Worm (Caenorhabditis elegans) whole organism, young adult: ENCODE data around the gene map-2.
A peak's percentile ranks its signal among the peaks of the same experiment; 100 is the strongest.

ENCODE experiments used
- B0019.2 ChIP-seq: fragments of 200-800 bp; sonication (Bioruptor generic); conservative IDR thresholded peaks from 2 replicates; pipeline ENCODE4 v1.3.6; 2022; ENCODE audit warnings: missing genetic modification reagents, missing genetic modification characterization, missing compliant biosample characterization
- B0035.1 ChIP-seq: sonication (generic microtip); optimal IDR thresholded peaks from 2 replicates; lab custom pipeline; 2016; ENCODE audit warnings: missing genetic modification characterization, mild to moderate bottlenecking, missing compliant biosample characterization, missing genotype, missing genetic modification reagents
- C06A6.2 ChIP-seq: fragments of 200-800 bp; sonication (Bioruptor generic); conservative IDR thresholded peaks from 2 replicates; pipeline ENCODE4 v1.3.6; 2022; ENCODE audit warnings: missing genetic modification characterization, missing compliant biosample characterization
- F10E7.11 ChIP-seq: sonication (generic microtip); optimal IDR thresholded peaks from 2 replicates; lab custom pipeline; 2017; ENCODE audit warnings: mild to moderate bottlenecking, missing genetic modification characterization, moderate library complexity, missing compliant biosample characterization
- F23B12.7 ChIP-seq: sonication (generic microtip); optimal IDR thresholded peaks from 2 replicates; lab custom pipeline; 2017; ENCODE audit warnings: missing genetic modification characterization, mild to moderate bottlenecking, missing compliant biosample characterization, antibody characterized with exemption, moderate library complexity; ENCODE audit not compliant: insufficient read depth
- F49E8.2 ChIP-seq: sonication (generic microtip); optimal IDR thresholded peaks from 3 replicates; lab custom pipeline; 2017; ENCODE audit warnings: missing genetic modification characterization, mild to moderate bottlenecking, missing compliant biosample characterization, antibody characterized with exemption, moderate library complexity; ENCODE audit not compliant: insufficient read depth
- F52B5.7 ChIP-seq: sonication (generic microtip); optimal IDR thresholded peaks from 2 replicates; lab custom pipeline; 2016; ENCODE audit warnings: mild to moderate bottlenecking, missing genetic modification characterization, missing compliant biosample characterization
- K11D2.4 ChIP-seq: fragments of 200-800 bp; sonication (Bioruptor generic); IDR thresholded peaks from 2 replicates; pipeline ENCODE4 v1.3.6; 2022; ENCODE audit warnings: missing genetic modification reagents, missing genetic modification characterization, missing compliant biosample characterization
- K12H6.12 ChIP-seq: fragments of 200-800 bp; sonication (Bioruptor generic); optimal IDR thresholded peaks from 2 replicates; lab custom pipeline; 2018; ENCODE audit warnings: mild to moderate bottlenecking, missing genetic modification characterization, missing compliant biosample characterization
- Y53F4B.3 ChIP-seq: fragments of 200-800 bp; sonication (Bioruptor generic); IDR thresholded peaks from 2 replicates; pipeline ENCODE4 v1.3.6; 2022; ENCODE audit warnings: missing genetic modification reagents, missing genetic modification characterization, missing compliant biosample characterization
- Y53G8AR.9 ChIP-seq: fragments of 200-800 bp; sonication (Bioruptor generic); conservative IDR thresholded peaks from 2 replicates; pipeline ENCODE4 v1.3.6; 2022; ENCODE audit warnings: missing genetic modification reagents, missing genetic modification characterization, missing compliant biosample characterization
- Y56A3A.18 ChIP-seq: fragments of 200-800 bp; sonication (Bioruptor generic); IDR thresholded peaks from 2 replicates; pipeline ENCODE4 v1.3.6; 2022; ENCODE audit warnings: missing genetic modification reagents, missing genetic modification characterization, missing compliant biosample characterization
- attf-6 ChIP-seq: fragments of 200-800 bp; sonication (Bioruptor generic); IDR thresholded peaks from 2 replicates; pipeline ENCODE4 v1.3.6; 2022; ENCODE audit warnings: missing genetic modification reagents, missing genetic modification characterization, missing compliant biosample characterization
- ceh-100 ChIP-seq: fragments of 200-800 bp; sonication (Bioruptor generic); IDR thresholded peaks from 2 replicates; pipeline ENCODE4 v1.3.6; 2022; ENCODE audit warnings: missing genetic modification reagents, missing genetic modification characterization, missing compliant biosample characterization
- ceh-91 ChIP-seq: fragments of 200-800 bp; sonication (Bioruptor generic); IDR thresholded peaks from 2 replicates; pipeline ENCODE4 v1.3.6; 2022; ENCODE audit warnings: missing genetic modification reagents, missing genetic modification characterization, missing compliant biosample characterization
- chd-7 ChIP-seq: sonication (generic microtip); optimal IDR thresholded peaks from 2 replicates; lab custom pipeline; 2016; ENCODE audit warnings: mild to moderate bottlenecking, missing genetic modification characterization, moderate library complexity, missing compliant biosample characterization
- die-1 ChIP-seq: sonication (generic microtip); optimal IDR thresholded peaks from 2 replicates; lab custom pipeline; 2016; ENCODE audit warnings: missing genotype, mild to moderate bottlenecking, missing genetic modification characterization, missing compliant biosample characterization
- dox-1 ChIP-seq: fragments of 200-800 bp; sonication (Bioruptor generic); IDR thresholded peaks from 2 replicates; pipeline ENCODE4 v1.3.6; 2022; ENCODE audit warnings: missing genetic modification reagents, missing genetic modification characterization, missing compliant biosample characterization
- egl-18 ChIP-seq: fragments of 200-800 bp; sonication (Bioruptor generic); IDR thresholded peaks from 2 replicates; pipeline ENCODE4 v1.3.6; 2022; ENCODE audit warnings: missing genetic modification reagents, missing genetic modification characterization, missing compliant biosample characterization
- him-1 ChIP-seq: sonication (generic microtip); optimal IDR thresholded peaks from 2 replicates; lab custom pipeline; 2016; ENCODE audit warnings: missing genotype, missing genetic modification reagents, missing genetic modification characterization, missing compliant biosample characterization
- hmg-1.2 ChIP-seq: fragments of 200-800 bp; sonication (Bioruptor generic); IDR thresholded peaks from 2 replicates; pipeline ENCODE4 v1.3.6; 2022; ENCODE audit warnings: missing genetic modification reagents, missing genetic modification characterization, missing compliant biosample characterization
- hsf-1 ChIP-seq: fragments of 200-800 bp; sonication (Bioruptor generic); IDR thresholded peaks from 2 replicates; pipeline ENCODE4 v1.3.6; 2022; ENCODE audit warnings: missing genetic modification reagents, missing genetic modification characterization, missing compliant biosample characterization
- lag-1 ChIP-seq: fragments of 200-800 bp; sonication (Bioruptor generic); IDR thresholded peaks from 2 replicates; pipeline ENCODE4 v1.3.6; 2022; ENCODE audit warnings: missing genetic modification reagents, missing genetic modification characterization, missing compliant biosample characterization
- lin-35 ChIP-seq, 3 experiments: fragments of 150-350 bp in 2 of 3; sonication (generic microtip) in 1 of 3; optimal IDR thresholded peaks; 2 replicates each; lab custom pipeline; 2014 to 2018; ENCODE audit warnings: missing biosample characterization in 3 of 3, missing genetic modification characterization in 3 of 3, missing genetic modification reagents in 3 of 3
- lin-54 ChIP-seq: fragments of 200-800 bp; sonication (Bioruptor generic); optimal IDR thresholded peaks from 2 replicates; lab custom pipeline; 2018; ENCODE audit warnings: mild to moderate bottlenecking, missing genetic modification characterization, missing compliant biosample characterization
- madf-10 ChIP-seq: sonication (generic microtip); optimal IDR thresholded peaks from 2 replicates; lab custom pipeline; 2016; ENCODE audit warnings: mild to moderate bottlenecking, missing genetic modification characterization, missing compliant biosample characterization
- madf-3 ChIP-seq: fragments of 200-800 bp; sonication (Bioruptor generic); IDR thresholded peaks from 2 replicates; pipeline ENCODE4 v1.3.6; 2022; ENCODE audit warnings: missing genetic modification reagents, missing genetic modification characterization, missing compliant biosample characterization
- madf-8 ChIP-seq: fragments of 200-800 bp; sonication (Bioruptor generic); conservative IDR thresholded peaks from 2 replicates; pipeline ENCODE4 v1.3.6; 2022; ENCODE audit warnings: missing genetic modification reagents, missing genetic modification characterization, missing compliant biosample characterization
- mcd-1 ChIP-seq: fragments of 200-800 bp; sonication (Bioruptor generic); IDR thresholded peaks from 2 replicates; pipeline ENCODE4 v1.3.6; 2022; ENCODE audit warnings: missing genetic modification reagents, missing genetic modification characterization, missing compliant biosample characterization
- nfya-1 ChIP-seq: sonication (generic microtip); optimal IDR thresholded peaks from 2 replicates; lab custom pipeline; 2017; ENCODE audit warnings: antibody characterized with exemption, missing compliant biosample characterization, missing genetic modification characterization, borderline replicate concordance; ENCODE audit not compliant: insufficient read depth
- nhr-27 ChIP-seq: fragments of 200-800 bp; sonication (Bioruptor generic); optimal IDR thresholded peaks from 2 replicates; lab custom pipeline; 2018; ENCODE audit warnings: mild to moderate bottlenecking, missing genetic modification characterization, moderate library complexity, missing compliant biosample characterization
- nhr-80 ChIP-seq: sonication (generic microtip); optimal IDR thresholded peaks from 2 replicates; lab custom pipeline; 2016; ENCODE audit warnings: missing genetic modification characterization, missing compliant biosample characterization
- nhr-90 ChIP-seq: sonication (generic microtip); optimal IDR thresholded peaks from 2 replicates; lab custom pipeline; 2016; ENCODE audit warnings: missing genotype, mild to moderate bottlenecking, missing genetic modification characterization, missing compliant biosample characterization
- rec-8 ChIP-seq, 2 experiments: sonication (generic microtip); optimal IDR thresholded peaks; 2 replicates each; lab custom pipeline; 2016; ENCODE audit warnings: mild to moderate bottlenecking in 2 of 2, missing genetic modification characterization in 2 of 2, missing genetic modification reagents in 2 of 2, missing genotype in 2 of 2, missing biosample characterization in 1 of 2, missing compliant biosample characterization in 1 of 2, moderate library complexity in 1 of 2
- rpc-1 ChIP-seq, 2 experiments: fragments of 150-350 bp in 1 of 2; sonication (generic microtip) in 1 of 2; optimal IDR thresholded peaks; 2 replicates each; lab custom pipeline; 2014 to 2018; ENCODE audit warnings: missing biosample characterization in 1 of 2, missing genetic modification characterization in 1 of 2, missing genetic modification reagents in 1 of 2, missing genotype in 1 of 2
- sdz-38 ChIP-seq: sonication (generic microtip); optimal IDR thresholded peaks from 2 replicates; lab custom pipeline; 2016; ENCODE audit warnings: missing genotype, missing genetic modification characterization, missing compliant biosample characterization
- sea-2 ChIP-seq: fragments of 200-800 bp; sonication (Bioruptor generic); IDR thresholded peaks from 2 replicates; pipeline ENCODE4 v1.3.6; 2022; ENCODE audit warnings: missing genetic modification characterization, missing compliant biosample characterization
- somi-1 ChIP-seq: fragments of 200-800 bp; sonication (Bioruptor generic); optimal IDR thresholded peaks from 2 replicates; lab custom pipeline; 2018; ENCODE audit warnings: mild to moderate bottlenecking, missing genetic modification characterization, missing compliant biosample characterization
- tbp1 ChIP-seq: fragments of 200-800 bp; sonication (Bioruptor generic); optimal IDR thresholded peaks from 2 replicates; lab custom pipeline; 2018; ENCODE audit warnings: mild to moderate bottlenecking, missing genetic modification characterization, missing compliant biosample characterization
- tlf-1 ChIP-seq: fragments of 200-800 bp; sonication (Bioruptor generic); optimal IDR thresholded peaks from 2 replicates; lab custom pipeline; 2018; ENCODE audit warnings: mild to moderate bottlenecking, missing genetic modification characterization, missing compliant biosample characterization
- xnd-1 ChIP-seq: sonication (generic microtip); optimal IDR thresholded peaks from 2 replicates; lab custom pipeline; 2016; ENCODE audit warnings: missing genotype, missing genetic modification reagents, missing genetic modification characterization, missing compliant biosample characterization
- zfh-2 ChIP-seq: fragments of 200-800 bp; sonication (Bioruptor generic); conservative IDR thresholded peaks from 2 replicates; pipeline ENCODE4 v1.3.6; 2022; ENCODE audit warnings: missing genetic modification reagents, missing genetic modification characterization, missing compliant biosample characterization
- ztf-22 ChIP-seq: fragments of 200-800 bp; sonication (Bioruptor generic); optimal IDR thresholded peaks from 2 replicates; lab custom pipeline; 2018; ENCODE audit warnings: mild to moderate bottlenecking, missing genetic modification characterization, moderate library complexity, missing compliant biosample characterization
- ztf-26 ChIP-seq: sonication (generic microtip); optimal IDR thresholded peaks from 2 replicates; lab custom pipeline; 2017; ENCODE audit warnings: missing genetic modification characterization, missing compliant biosample characterization

The map-2 gene

ce11 chrIV:16865487-16865886 lies 10.8 kb upstream of the map-2 start, which contains the start of gene gtsf-1 (continued):
- TF ChIP-seq F49E8.2 (peak; percentile 80), mcd-1 (peak; percentile 71), sea-2 (GFP tag; lab: Robert Waterston, UW) (no peak), rpc-1 (optimal IDR thresholded peaks at IDR 0.05; lab: Kevin White, UChicago) (peak; percentile 32), rpc-1 (tag; optimal IDR thresholded peaks at IDR 0.05; lab: Kevin White, UChicago) (no peak), lin-54 (GFP tag; lab: Kevin White, UChicago) (peak; percentile 65), F10E7.11 (tag; lab: Kevin White, UChicago) (no peak), xnd-1 (no peak), Y56A3A.18 (no peak), F23B12.7 (tag; lab: Kevin White, UChicago) (peak; percentile 52), K11D2.4 (GFP tag; lab: Robert Waterston, UW) (peak; percentile 47; the same call in 1 of the 2 replicates), die-1 (no peak), hmg-1.2 (peak; percentile 67)

ce11 chrIV:16864876-16865275 lies 10.2 kb upstream of the map-2 start:
- no peak for TF ChIP-seq rec-8 (tag; optimal IDR thresholded peaks at IDR 0.05; lab: Kevin White, UChicago)
- TF ChIP-seq zfh-2 (GFP tag; lab: Robert Waterston, UW), result peak; percentile 75
- peak; percentile 59; the same call in 1 of the 2 replicates for TF ChIP-seq hsf-1 (GFP tag; lab: Robert Waterston, UW)

ce11 chrIV:16863431-16863895 lies 8.8 kb upstream of the map-2 start, which contains the start of the genes mel-46 and lsy-13:
Gene mel-46 (minus strand): TSS chrIV:16863481.
Gene lsy-13 (plus strand): TSS chrIV:16863870.
- TF ChIP-seq lag-1 (GFP tag; lab: Robert Waterston, UW), result no peak
- no peak for TF ChIP-seq lin-35 (GFP tag; optimal IDR thresholded peaks at IDR 0.05; lab: Kevin White, UChicago)
- no peak for TF ChIP-seq sdz-38
- peak; percentile 24 for TF ChIP-seq rpc-1 (optimal IDR thresholded peaks at IDR 0.05; lab: Kevin White, UChicago)
- TF ChIP-seq rpc-1 (tag; optimal IDR thresholded peaks at IDR 0.05; lab: Kevin White, UChicago), result no peak
- TF ChIP-seq ztf-26 (tag; lab: Kevin White, UChicago), result no peak
- TF ChIP-seq K12H6.12 (tag; lab: Kevin White, UChicago), result no peak
- no peak for TF ChIP-seq F10E7.11 (tag; lab: Kevin White, UChicago)
- no peak for TF ChIP-seq chd-7
- peak; percentile 21 for TF ChIP-seq lin-54 (GFP tag; lab: Kevin White, UChicago)
- TF ChIP-seq nhr-80 (tag; lab: Kevin White, UChicago), result peak; percentile 10
- TF ChIP-seq mcd-1, result no peak
- TF ChIP-seq nhr-90 (tag; lab: Kevin White, UChicago), result no peak
- TF ChIP-seq ceh-100 (GFP tag; lab: Robert Waterston, UW), result peak; percentile 54; the same call in 1 of the 2 replicates
- TF ChIP-seq egl-18 (GFP tag; lab: Robert Waterston, UW), result no peak
- TF ChIP-seq madf-10 (tag; lab: Kevin White, UChicago), result no peak
- TF ChIP-seq nhr-27 (tag; lab: Kevin White, UChicago), result no peak
- TF ChIP-seq madf-8, result no peak
- peak; percentile 65 for TF ChIP-seq dox-1 (GFP tag; lab: Robert Waterston, UW)
- TF ChIP-seq ceh-91, result no peak
- no peak for TF ChIP-seq F52B5.7
- no peak for TF ChIP-seq him-1 (tag; lab: Kevin White, UChicago)
- TF ChIP-seq Y53G8AR.9 (GFP tag; lab: Robert Waterston, UW), result 0 out of 2 replicates have a peak, but pooled peaks have one; percentile 29
- TF ChIP-seq rec-8 (tag; optimal IDR thresholded peaks at IDR 0.05; lab: Kevin White, UChicago), result no peak
- TF ChIP-seq B0019.2 (GFP tag; lab: Robert Waterston, UW), result no peak
- peak; percentile 73; the same call in 1 of the 2 replicates for TF ChIP-seq madf-3 (GFP tag; lab: Robert Waterston, UW)
- no peak for TF ChIP-seq B0035.1 (tag; lab: Kevin White, UChicago)
- TF ChIP-seq nfya-1, result no peak
- no peak for TF ChIP-seq tlf-1
- no peak for TF ChIP-seq somi-1 (GFP tag; lab: Kevin White, UChicago)
- peak; percentile 59; the same call in 1 of the 2 replicates for TF ChIP-seq C06A6.2 (GFP tag; lab: Robert Waterston, UW)
- TF ChIP-seq tbp1 (GFP tag; lab: Kevin White, UChicago), result peak; percentile 48
- no peak for TF ChIP-seq ztf-22 (GFP tag; lab: Kevin White, UChicago)
- no peak for TF ChIP-seq Y53F4B.3 (GFP tag; lab: Robert Waterston, UW)
- peak; percentile 60; the same call in 1 of the 2 replicates for TF ChIP-seq attf-6 (GFP tag; lab: Robert Waterston, UW)
- TF ChIP-seq sea-2 (GFP tag; lab: Robert Waterston, UW), result no peak
